Worm (Caenorhabditis elegans) whole organism, young adult: Measurements from ENCODE around the gene glb-16.

Experiments
- B0035.1 ChIP-seq: sonication (generic microtip); optimal IDR thresholded peaks from 2 replicates; lab custom pipeline; 2016; ENCODE audit warnings: missing genetic modification characterization, mild to moderate bottlenecking, missing compliant biosample characterization, missing genotype, missing genetic modification reagents
- B0261.1 ChIP-seq: sonication (generic microtip); optimal IDR thresholded peaks from 2 replicates; lab custom pipeline; 2016; ENCODE audit warnings: mild to moderate bottlenecking, missing genetic modification characterization, moderate library complexity, missing compliant biosample characterization
- B0336.3 ChIP-seq: fragments of 200-800 bp; sonication (Bioruptor generic); IDR thresholded peaks from 2 replicates; pipeline ENCODE4 v1.3.6; 2022; ENCODE audit warnings: missing genetic modification characterization, missing compliant biosample characterization
- D2030.7 ChIP-seq: fragments of 200-800 bp; sonication (Bioruptor generic); IDR thresholded peaks from 2 replicates; pipeline ENCODE4 v1.3.6; 2022; ENCODE audit warnings: missing genetic modification reagents, missing genetic modification characterization, missing compliant biosample characterization
- F37B4.10 ChIP-seq: fragments of 200-800 bp; sonication (Bioruptor generic); IDR thresholded peaks from 2 replicates; pipeline ENCODE4 v1.3.6; 2022; ENCODE audit warnings: missing genetic modification characterization, missing compliant biosample characterization
- F49E8.2 ChIP-seq: sonication (generic microtip); optimal IDR thresholded peaks from 3 replicates; lab custom pipeline; 2017; ENCODE audit warnings: missing genetic modification characterization, mild to moderate bottlenecking, missing compliant biosample characterization, antibody characterized with exemption, moderate library complexity; ENCODE audit not compliant: insufficient read depth
- F55B11.4 ChIP-seq: sonication (generic microtip); optimal IDR thresholded peaks from 2 replicates; lab custom pipeline; 2016; ENCODE audit warnings: missing compliant biosample characterization, missing genetic modification characterization, borderline replicate concordance; ENCODE audit not compliant: insufficient read depth
- K11D2.4 ChIP-seq: fragments of 200-800 bp; sonication (Bioruptor generic); IDR thresholded peaks from 2 replicates; pipeline ENCODE4 v1.3.6; 2022; ENCODE audit warnings: missing genetic modification reagents, missing genetic modification characterization, missing compliant biosample characterization
- aptf-3 ChIP-seq: fragments of 200-800 bp; sonication (Bioruptor generic); IDR thresholded peaks from 2 replicates; pipeline ENCODE4 v1.3.6; 2022; ENCODE audit warnings: missing genetic modification characterization, missing compliant biosample characterization
- dpff-1 ChIP-seq: sonication (generic microtip); optimal IDR thresholded peaks from 2 replicates; lab custom pipeline; 2017; ENCODE audit warnings: mild to moderate bottlenecking, missing genetic modification characterization, missing compliant biosample characterization
- egl-18 ChIP-seq: fragments of 200-800 bp; sonication (Bioruptor generic); IDR thresholded peaks from 2 replicates; pipeline ENCODE4 v1.3.6; 2022; ENCODE audit warnings: missing genetic modification reagents, missing genetic modification characterization, missing compliant biosample characterization
- ets-4 ChIP-seq: fragments of 200-800 bp; sonication (Bioruptor generic); optimal IDR thresholded peaks from 2 replicates; lab custom pipeline; 2018; ENCODE audit warnings: mild to moderate bottlenecking, missing genetic modification characterization, missing compliant biosample characterization
- lir-1 ChIP-seq: fragments of 200-800 bp; sonication (Bioruptor generic); conservative IDR thresholded peaks from 2 replicates; pipeline ENCODE4 v1.3.6; 2022; ENCODE audit warnings: missing genetic modification reagents, missing genetic modification characterization, missing compliant biosample characterization
- lsl-1 ChIP-seq: fragments of 200-800 bp; sonication (Bioruptor generic); optimal IDR thresholded peaks from 2 replicates; lab custom pipeline; 2018; ENCODE audit warnings: mild to moderate bottlenecking, missing genetic modification characterization, moderate library complexity, missing compliant biosample characterization
- madf-10 ChIP-seq: sonication (generic microtip); optimal IDR thresholded peaks from 2 replicates; lab custom pipeline; 2016; ENCODE audit warnings: mild to moderate bottlenecking, missing genetic modification characterization, missing compliant biosample characterization
- madf-6 ChIP-seq: fragments of 200-800 bp; sonication (Bioruptor generic); IDR thresholded peaks from 2 replicates; pipeline ENCODE4 v1.3.6; 2022; ENCODE audit warnings: missing genetic modification reagents, missing genetic modification characterization, missing compliant biosample characterization
- nhr-179 ChIP-seq: sonication (generic microtip); optimal IDR thresholded peaks from 2 replicates; lab custom pipeline; 2016; ENCODE audit warnings: mild to moderate bottlenecking, missing genetic modification characterization, missing compliant biosample characterization
- nhr-90 ChIP-seq: sonication (generic microtip); optimal IDR thresholded peaks from 2 replicates; lab custom pipeline; 2016; ENCODE audit warnings: missing genotype, mild to moderate bottlenecking, missing genetic modification characterization, missing compliant biosample characterization
- rcor-1 ChIP-seq: fragments of 200-800 bp; sonication (Bioruptor generic); IDR thresholded peaks from 2 replicates; pipeline ENCODE4 v1.3.6; 2022; ENCODE audit warnings: missing genetic modification reagents, missing genetic modification characterization, missing compliant biosample characterization
- rpc-1 ChIP-seq, 2 experiments: fragments of 150-350 bp in 1 of 2; sonication (generic microtip) in 1 of 2; optimal IDR thresholded peaks; 2 replicates each; lab custom pipeline; 2014 to 2018; ENCODE audit warnings: missing biosample characterization in 1 of 2, missing genetic modification characterization in 1 of 2, missing genetic modification reagents in 1 of 2, missing genotype in 1 of 2
- snpc-3.4 ChIP-seq: sonication (generic microtip); optimal IDR thresholded peaks from 2 replicates; lab custom pipeline; 2017; ENCODE audit warnings: missing genetic modification characterization, mild to moderate bottlenecking, missing compliant biosample characterization, antibody characterized with exemption, moderate library complexity, missing genotype, missing genetic modification reagents
- unc-62 ChIP-seq: fragments of 150-350 bp; optimal IDR thresholded peaks from 2 replicates; lab custom pipeline; 2014; ENCODE audit warnings: missing biosample characterization, missing genetic modification reagents, missing genetic modification characterization

Gene glb-16

DNA sequence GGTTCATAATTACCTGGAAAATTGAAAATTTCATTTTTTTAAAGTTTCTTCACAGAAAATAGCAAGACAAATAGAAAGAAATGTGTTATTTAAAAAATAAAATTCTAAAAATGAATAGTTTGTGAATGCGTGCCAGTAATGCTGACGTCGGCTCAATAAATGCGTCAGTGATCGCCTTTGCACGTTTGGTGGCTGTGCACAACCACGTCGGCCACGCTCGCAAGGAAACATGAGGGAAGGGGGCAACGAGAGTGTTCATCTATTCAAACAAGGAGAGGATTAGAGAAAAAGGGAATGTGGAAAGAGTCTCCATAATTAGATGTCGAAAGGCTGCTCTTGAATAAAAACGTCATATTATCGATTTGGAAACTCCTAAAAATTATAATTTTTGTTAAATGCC lies 39.0 kb downstream of the glb-16 start, which contains the start of gene uggt-1 (continued):
- TF ChIP-seq unc-62 (GFP tag; lab: Kevin White, UChicago) (peak; percentile 1), nhr-179 (tag; lab: Kevin White, UChicago) (no peak)

DNA sequence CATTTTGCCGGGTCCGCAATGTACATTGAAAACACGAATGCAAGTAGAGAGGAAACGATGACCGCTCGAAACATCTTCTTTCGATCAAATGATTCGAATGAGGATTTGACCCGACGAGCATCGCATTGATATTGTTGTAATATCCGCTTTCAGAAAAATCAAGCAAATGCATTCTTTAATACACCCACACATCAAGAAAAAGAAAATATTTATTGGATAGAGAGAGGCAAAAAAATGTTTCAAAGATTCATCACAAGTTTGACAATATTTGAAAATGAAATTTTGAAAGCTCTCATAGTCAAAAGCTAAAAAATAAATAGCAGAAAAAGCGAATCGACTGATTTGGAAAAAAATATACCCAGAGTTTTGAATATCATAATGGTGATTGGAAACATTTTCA lies 44.4 kb downstream of the glb-16 start, which contains the start of gene try-14:
try-14 (minus strand) TSS at position 101 of the 400 bp plus-strand sequence.
- TF ChIP-seq lsl-1 (GFP tag; lab: Kevin White, UChicago), result no peak
- no peak for TF ChIP-seq snpc-3.4
- no peak for TF ChIP-seq F55B11.4
- TF ChIP-seq madf-6, result no peak
- TF ChIP-seq rpc-1 (optimal IDR thresholded peaks at IDR 0.05; lab: Kevin White, UChicago), result no peak
- TF ChIP-seq rpc-1 (tag; optimal IDR thresholded peaks at IDR 0.05; lab: Kevin White, UChicago), result no peak
- TF ChIP-seq ets-4 (GFP tag; lab: Kevin White, UChicago), result no peak
- no peak for TF ChIP-seq B0261.1
- no peak for TF ChIP-seq F49E8.2
- no peak for TF ChIP-seq egl-18 (GFP tag; lab: Robert Waterston, UW)
- TF ChIP-seq B0035.1 (tag; lab: Kevin White, UChicago), result no peak
- no peak for TF ChIP-seq nhr-90 (tag; lab: Kevin White, UChicago)
- TF ChIP-seq dpff-1, result no peak
- no peak for TF ChIP-seq rcor-1

DNA sequence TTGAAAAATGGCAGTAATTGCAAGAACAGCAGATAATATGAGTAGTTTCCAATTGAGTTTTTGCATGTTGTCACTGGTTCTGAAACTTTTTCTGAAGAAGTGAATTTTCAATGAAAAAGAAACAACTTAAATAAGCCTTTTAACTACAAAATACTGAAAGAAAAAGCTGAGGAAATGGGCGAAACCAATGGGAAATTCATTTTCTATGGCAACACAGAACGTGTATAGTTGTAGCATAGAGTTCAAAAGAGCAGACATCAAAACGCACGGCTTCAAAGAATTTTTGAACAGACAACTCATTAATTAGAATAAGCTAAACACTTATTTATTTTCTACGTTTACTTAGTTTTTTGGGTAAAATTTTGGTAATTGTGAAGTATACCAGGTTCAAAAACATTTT lies 46.9 kb downstream of the glb-16 start, which contains the start of gene F48E3.2:
F48E3.2 (minus strand) TSS at position 101 of the 400 bp plus-strand sequence.
- TF ChIP-seq D2030.7 (GFP tag; lab: Robert Waterston, UW), result no peak
- no peak for TF ChIP-seq aptf-3 (GFP tag; lab: Robert Waterston, UW)
- TF ChIP-seq K11D2.4, result no peak
- TF ChIP-seq B0336.3 (GFP tag; lab: Robert Waterston, UW), result no peak
- TF ChIP-seq madf-10 (tag; lab: Kevin White, UChicago), result no peak

DNA sequence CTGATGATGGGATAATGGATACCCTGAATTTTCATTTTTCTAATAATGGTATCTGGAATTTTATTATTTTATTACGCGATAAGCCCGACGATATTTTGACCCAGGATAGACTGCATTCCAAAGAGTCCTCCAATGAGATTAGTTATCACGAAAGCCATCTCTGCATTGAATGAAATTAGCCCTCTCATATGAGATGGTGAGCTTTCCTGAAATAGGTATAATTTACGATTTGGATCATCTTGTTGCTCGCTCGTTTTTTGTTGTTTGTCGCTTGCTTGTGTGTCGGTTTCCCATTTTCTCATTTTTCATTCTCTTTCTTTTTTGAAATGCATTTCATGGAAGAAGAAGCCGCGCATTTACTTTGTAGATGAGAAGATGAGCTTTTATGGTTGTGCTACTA lies 48.4 kb downstream of the glb-16 start:
- TF ChIP-seq lir-1 (GFP tag; lab: Robert Waterston, UW) (no peak), F37B4.10 (0 out of 2 replicates have a peak, but pooled peaks have one; percentile 68)
